Fruit fly (Drosophila melanogaster): ENCODE measurements around the gene Sf3b5.
A peak's percentile ranks its signal among the peaks of the same experiment; 100 is the strongest.

Sf3b5 gene

DNA sequence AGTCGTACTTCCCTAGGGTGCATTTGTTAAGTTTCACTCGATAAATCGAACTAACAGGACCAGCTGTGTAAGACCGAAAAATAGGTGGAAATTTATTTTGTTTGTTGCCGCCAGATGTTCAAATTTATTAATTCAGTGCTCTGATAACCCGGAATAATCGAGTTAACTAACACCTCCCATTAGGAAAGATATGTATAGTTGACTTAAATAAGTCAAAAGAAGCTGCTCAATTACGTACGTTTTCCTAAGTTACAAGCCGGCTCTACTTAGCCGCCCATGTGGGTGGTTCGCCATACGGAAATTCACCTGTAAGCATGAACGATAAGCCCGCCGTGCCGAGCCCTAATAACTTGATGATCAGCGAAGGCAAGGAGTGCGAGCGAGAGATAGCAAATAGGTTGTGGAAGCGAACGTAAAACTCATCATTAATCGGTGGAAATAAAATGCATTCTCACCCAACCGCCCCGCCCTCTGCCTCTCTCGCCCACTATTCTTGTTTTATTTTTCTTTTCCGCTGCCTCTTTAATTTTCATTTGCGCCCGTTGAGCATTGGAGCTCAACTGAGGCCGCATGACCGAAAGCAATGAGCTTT lies 38.8 kb upstream of the Sf3b5 start (continued):
- TF ChIP-seq CG18619 (GFP tag; optimal IDR thresholded peaks at IDR 0.05) (peak; percentile 50), fd102C (GFP tag; optimal IDR thresholded peaks at IDR 0.05) (no peak), CG15011 (GFP tag; optimal IDR thresholded peaks at IDR 0.05) (no peak), twi (tag; optimal IDR thresholded peaks at IDR 0.05) (peak; percentile 11), lmd (GFP tag; IDR thresholded peaks at IDR 0.05) (no peak), CG15479 (GFP tag; optimal IDR thresholded peaks at IDR 0.05) (no peak), fru (optimal IDR thresholded peaks at IDR 0.05) (no peak), Xrp1 (GFP tag; IDR thresholded peaks at IDR 0.05) (no peak), CG17359 (tag; optimal IDR thresholded peaks at IDR 0.05) (peak; percentile 28), grau (tag; optimal IDR thresholded peaks at IDR 0.05) (peak; percentile 96), slp2 (GFP tag; optimal IDR thresholded peaks at IDR 0.05) (no peak), Stat92E (GFP tag; optimal IDR thresholded peaks at IDR 0.05) (no peak), da (GFP tag; optimal IDR thresholded peaks at IDR 0.05) (no peak), CG2889 (GFP tag; IDR thresholded peaks at IDR 0.05) (no peak), CG3163 (GFP tag; optimal IDR thresholded peaks at IDR 0.05) (peak; percentile 70), Six4 (GFP tag; optimal IDR thresholded peaks at IDR 0.05) (no peak), CG5245 (GFP tag; optimal IDR thresholded peaks at IDR 0.05) (no peak), Fer3 (tag; optimal IDR thresholded peaks at IDR 0.05) (no peak), CG12071 (GFP tag; optimal IDR thresholded peaks at IDR 0.05) (no peak), lov (optimal IDR thresholded peaks at IDR 0.05) (no peak), lov (GFP tag; IDR thresholded peaks at IDR 0.05) (no peak), nmo (GFP tag; optimal IDR thresholded peaks at IDR 0.05) (peak; percentile 68), exex (tag; optimal IDR thresholded peaks at IDR 0.05) (peak; percentile 51), CG30020 (tag; optimal IDR thresholded peaks at IDR 0.05) (no peak), Nf-YA (GFP tag; IDR thresholded peaks at IDR 0.05) (no peak), az2 (GFP tag; optimal IDR thresholded peaks at IDR 0.05) (no peak), maf-S (GFP tag; optimal IDR thresholded peaks at IDR 0.05) (peak; percentile 48), chn (GFP tag; optimal IDR thresholded peaks at IDR 0.05) (no peak), chinmo (GFP tag; IDR thresholded peaks at IDR 0.05; ENCODE audit: partially characterized antibody) (no peak), zen2 (GFP tag; IDR thresholded peaks at IDR 0.05; ENCODE audit: partially characterized antibody) (no peak), ci (GFP tag; IDR thresholded peaks at IDR 0.05) (no peak), CG17912 (GFP tag; optimal IDR thresholded peaks at IDR 0.05) (no peak), CG1603 (tag; optimal IDR thresholded peaks at IDR 0.05) (peak; percentile 22), Ravus (GFP tag; IDR thresholded peaks at IDR 0.05) (no peak), Ptx1 (GFP tag; IDR thresholded peaks at IDR 0.05) (no peak), CG12155 (GFP tag; optimal IDR thresholded peaks at IDR 0.05) (peak; percentile 18), CG4424 (GFP tag; optimal IDR thresholded peaks at IDR 0.05) (no peak), CG7928 (GFP tag; optimal IDR thresholded peaks at IDR 0.05) (no peak), CG8290 (GFP tag; optimal IDR thresholded peaks at IDR 0.05) (no peak), CG8290 (tag; optimal IDR thresholded peaks at IDR 0.05) (peak in 1 of 2 experiments; percentile 21), Spps (tag; optimal IDR thresholded peaks at IDR 0.05) (no peak), CG2199 (GFP tag; IDR thresholded peaks at IDR 0.05) (no peak), Tbp (GFP tag; optimal IDR thresholded peaks at IDR 0.05) (no peak), pros (GFP tag; optimal IDR thresholded peaks at IDR 0.05) (no peak), repo (GFP tag; optimal IDR thresholded peaks at IDR 0.05) (no peak), cas (GFP tag; IDR thresholded peaks at IDR 0.05) (no peak), CG11723 (GFP tag; optimal IDR thresholded peaks at IDR 0.05) (no peak), CG8765 (GFP tag; IDR thresholded peaks at IDR 0.05) (no peak), CG31441 (GFP tag; IDR thresholded peaks at IDR 0.05) (no peak), wor (GFP tag; IDR thresholded peaks at IDR 0.05) (no peak), CG11696 (GFP tag; IDR thresholded peaks at IDR 0.05) (no peak), dati (GFP tag; IDR thresholded peaks at IDR 0.05) (no peak), emc (GFP tag; optimal IDR thresholded peaks at IDR 0.05) (no peak)

Data from whole organism, embryonic.